Fruit fly (Drosophila melanogaster) whole organism: ENCODE data around the gene Pkc98E.

Experiments
- CG8478 ChIP-seq: fragments of >200 bp; optimal IDR thresholded peaks from 2 replicates; lab custom pipeline; 2018; ENCODE audit warnings: inconsistent platforms
- psq ChIP-seq: fragments of >200 bp; optimal IDR thresholded peaks from 2 replicates; lab custom pipeline; 2017
- usp ChIP-seq: fragments of >200 bp; optimal IDR thresholded peaks from 2 replicates; lab custom pipeline; 2017; ENCODE audit warnings: missing biosample characterization, missing genetic modification characterization, mixed read lengths

dm6 chr3R:29087302-29087782, 48.4 kb downstream of the Pkc98E start:
- TF ChIP-seq usp (GFP tag; lab: Kevin White, UChicago) (no peak), CG8478 (lab: Kevin White, UChicago) (no peak), psq (no peak)
